Fruit fly (Drosophila melanogaster) whole organism, embryonic: Measurements from ENCODE around the gene CG4374.

Source experiments
- Adf1 ChIP-seq: fragments of 200-800 bp; sonication (Bioruptor generic); IDR thresholded peaks from 2 replicates; pipeline ENCODE4 v1.3.6; 2022; ENCODE audit warnings: missing biosample characterization, missing genetic modification characterization
- Atf-2 ChIP-seq: fragments of 200-800 bp; sonication (Bioruptor generic); optimal IDR thresholded peaks from 2 replicates; lab custom pipeline; 2016; ENCODE audit warnings: missing biosample characterization, missing genetic modification characterization
- CG1024 ChIP-seq: fragments of 200-800 bp; sonication (Bioruptor generic); IDR thresholded peaks from 2 replicates; pipeline ENCODE4 v1.3.6; 2022; ENCODE audit warnings: missing biosample characterization, missing genetic modification characterization
- CG10462 ChIP-seq: fragments of 200-800 bp; sonication (Bioruptor generic); optimal IDR thresholded peaks from 2 replicates; lab custom pipeline; 2016; ENCODE audit warnings: missing biosample characterization, missing genetic modification characterization
- CG13287 ChIP-seq: fragments of 200-800 bp; sonication (Bioruptor generic); IDR thresholded peaks from 2 replicates; pipeline ENCODE4 v1.3.6; 2022; ENCODE audit warnings: missing biosample characterization, missing genetic modification characterization; ENCODE audit not compliant: partially characterized antibody
- CG13894 ChIP-seq: fragments of 200-800 bp; sonication (Bioruptor generic); optimal IDR thresholded peaks from 3 replicates; lab custom pipeline; 2018; ENCODE audit warnings: missing biosample characterization, mild to moderate bottlenecking, missing genetic modification characterization, moderate library complexity
- CG15269 ChIP-seq: fragments of 200-800 bp; sonication (Bioruptor generic); optimal IDR thresholded peaks from 2 replicates; lab custom pipeline; 2018; ENCODE audit warnings: missing biosample characterization, mild to moderate bottlenecking, missing genetic modification characterization, moderate library complexity
- CG17385 ChIP-seq: fragments of 200-800 bp; sonication (Bioruptor generic); optimal IDR thresholded peaks from 3 replicates; lab custom pipeline; 2018; ENCODE audit warnings: missing biosample characterization, mild to moderate bottlenecking, missing genetic modification characterization
- CG32772 ChIP-seq: fragments of 200-800 bp; sonication (Bioruptor generic); IDR thresholded peaks from 2 replicates; pipeline ENCODE4 v1.3.6; 2022; ENCODE audit warnings: missing biosample characterization, missing genetic modification characterization
- CG33557 ChIP-seq: fragments of 200-800 bp; sonication (Bioruptor generic); optimal IDR thresholded peaks from 2 replicates; lab custom pipeline; 2019; ENCODE audit warnings: missing biosample characterization, mild to moderate bottlenecking, missing genetic modification characterization, moderate library complexity
- CG4360 ChIP-seq: fragments of 200-800 bp; sonication (Bioruptor generic); IDR thresholded peaks from 2 replicates; pipeline ENCODE4 v1.3.6; 2022; ENCODE audit warnings: missing biosample characterization, missing genetic modification characterization
- CG4404 ChIP-seq: fragments of 200-800 bp; sonication (Bioruptor generic); IDR thresholded peaks from 2 replicates; pipeline ENCODE4 v1.3.6; 2022; ENCODE audit warnings: missing biosample characterization, missing genetic modification characterization
- CG4730 ChIP-seq: fragments of 200-800 bp; sonication (Bioruptor generic); IDR thresholded peaks from 2 replicates; pipeline ENCODE4 v1.3.6; 2022; ENCODE audit warnings: missing biosample characterization, missing genetic modification characterization
- CG9817 ChIP-seq: fragments of 200-800 bp; sonication (Bioruptor generic); optimal IDR thresholded peaks from 2 replicates; lab custom pipeline; 2018; ENCODE audit warnings: missing biosample characterization, mild to moderate bottlenecking, missing genetic modification characterization, moderate library complexity
- CG9876 ChIP-seq: fragments of 200-800 bp; sonication (Bioruptor generic); optimal IDR thresholded peaks from 2 replicates; lab custom pipeline; 2016; ENCODE audit warnings: missing biosample characterization, missing genetic modification characterization
- Deaf1 ChIP-seq: fragments of 200-800 bp; optimal IDR thresholded peaks from 3 replicates; lab custom pipeline; 2019; ENCODE audit warnings: missing biosample characterization, mild to moderate bottlenecking, missing genetic modification characterization, moderate library complexity
- Dip3 ChIP-seq: fragments of 200-800 bp; sonication (Bioruptor generic); optimal IDR thresholded peaks from 3 replicates; lab custom pipeline; 2016; ENCODE audit warnings: missing biosample characterization, missing genetic modification characterization
- Dll ChIP-seq: fragments of 200-800 bp; sonication (Bioruptor generic); IDR thresholded peaks from 4 replicates; pipeline ENCODE4 v1.3.6; 2022; ENCODE audit warnings: missing biosample characterization, missing genetic modification characterization; ENCODE audit not compliant: partially characterized antibody
- Eip74EF ChIP-seq, 2 experiments: fragments of 200-800 bp in 1 of 2; fragments of >200 bp in 1 of 2; sonication (Bioruptor generic) in 1 of 2; optimal IDR thresholded peaks; 2 replicates each; lab custom pipeline; 2017 to 2019; ENCODE audit warnings: missing biosample characterization in 2 of 2, missing genetic modification characterization in 2 of 2, mild to moderate bottlenecking in 1 of 2, moderate library complexity in 1 of 2
- Hr78 ChIP-seq, 2 experiments: fragments of 200-800 bp in 1 of 2; fragments of >200 bp in 1 of 2; sonication (Bioruptor generic) in 1 of 2; optimal IDR thresholded peaks; 2 replicates each; lab custom pipeline; 2017 to 2019; ENCODE audit warnings: missing biosample characterization in 2 of 2, missing genetic modification characterization in 2 of 2, mild to moderate bottlenecking in 1 of 2, moderate library complexity in 1 of 2
- Jarid2 ChIP-seq: fragments of 200-800 bp; sonication (Bioruptor generic); optimal IDR thresholded peaks from 3 replicates; lab custom pipeline; 2017; ENCODE audit warnings: mild to moderate bottlenecking, missing biosample characterization, missing genetic modification reagents, missing genetic modification characterization
- MTF-1 ChIP-seq: fragments of 200-800 bp; sonication (Bioruptor generic); optimal IDR thresholded peaks from 2 replicates; lab custom pipeline; 2018; ENCODE audit warnings: missing biosample characterization, mild to moderate bottlenecking, missing genetic modification characterization, borderline replicate concordance
- Meics ChIP-seq: fragments of 200-800 bp; sonication (Bioruptor generic); optimal IDR thresholded peaks from 2 replicates; lab custom pipeline; 2017; ENCODE audit warnings: missing biosample characterization, mild to moderate bottlenecking, missing genetic modification characterization
- NC2α ChIP-seq: fragments of 200-800 bp; sonication (Bioruptor generic); optimal IDR thresholded peaks from 2 replicates; lab custom pipeline; 2016; ENCODE audit warnings: missing biosample characterization, missing genetic modification characterization
- Optix ChIP-seq: fragments of 200-800 bp; sonication (Bioruptor generic); IDR thresholded peaks from 3 replicates; pipeline ENCODE4 v1.3.6; 2022; ENCODE audit warnings: missing biosample characterization, missing genetic modification characterization
- Rfx ChIP-seq: fragments of 200-800 bp; sonication (Bioruptor generic); IDR thresholded peaks from 2 replicates; pipeline ENCODE4 v1.3.6; 2022; ENCODE audit warnings: missing biosample characterization, missing genetic modification characterization
- Sin3A ChIP-seq: fragments of >200 bp; optimal IDR thresholded peaks from 2 replicates; lab custom pipeline; 2018
- Xrp1 ChIP-seq: fragments of 200-800 bp; sonication (Bioruptor generic); IDR thresholded peaks from 2 replicates; pipeline ENCODE4 v1.3.6; 2022; ENCODE audit warnings: missing biosample characterization, missing genetic modification characterization
- abd-A ChIP-seq: fragments of 200-800 bp; sonication (Bioruptor generic); optimal IDR thresholded peaks from 3 replicates; lab custom pipeline; 2019; ENCODE audit warnings: missing biosample characterization, mild to moderate bottlenecking, missing genetic modification characterization, moderate library complexity
- bbx ChIP-seq: fragments of 200-800 bp; sonication (Bioruptor generic); IDR thresholded peaks from 2 replicates; pipeline ENCODE4 v1.3.6; 2022; ENCODE audit warnings: missing biosample characterization, missing genetic modification characterization; ENCODE audit not compliant: partially characterized antibody
- cato ChIP-seq: fragments of 200-800 bp; sonication (Bioruptor generic); optimal IDR thresholded peaks from 2 replicates; lab custom pipeline; 2016; ENCODE audit warnings: missing biosample characterization, missing genetic modification characterization, borderline replicate concordance
- chinmo ChIP-seq: fragments of 200-800 bp; sonication (Bioruptor generic); IDR thresholded peaks from 4 replicates; pipeline ENCODE4 v1.3.6; 2022; ENCODE audit warnings: missing biosample characterization, missing genetic modification characterization; ENCODE audit not compliant: partially characterized antibody
- dimm ChIP-seq: fragments of 200-800 bp; sonication (Bioruptor generic); IDR thresholded peaks from 2 replicates; pipeline ENCODE4 v1.3.6; 2022; ENCODE audit warnings: missing biosample characterization, missing genetic modification characterization
- dpn ChIP-seq, 2 experiments: fragments of 200-800 bp; sonication (Bioruptor generic); optimal IDR thresholded peaks; 3 replicates each; lab custom pipeline; 2016; ENCODE audit warnings: missing biosample characterization in 2 of 2, missing genetic modification characterization in 2 of 2
- ems ChIP-seq: fragments of 200-800 bp; sonication (Bioruptor generic); optimal IDR thresholded peaks from 3 replicates; lab custom pipeline; 2016; ENCODE audit warnings: missing biosample characterization, missing genetic modification characterization
- hkb ChIP-seq, 2 experiments: fragments of 200-800 bp in 1 of 2; fragments of >200 bp in 1 of 2; sonication (Bioruptor generic) in 1 of 2; IDR thresholded peaks in 1 of 2; optimal IDR thresholded peaks in 1 of 2; 2 replicates each; pipeline versions ENCODE4 v1.3.6 to Lab custom; 2017 to 2022; ENCODE audit warnings: missing biosample characterization in 1 of 2, missing genetic modification characterization in 1 of 2
- maf-S ChIP-seq: fragments of 200-800 bp; sonication (Bioruptor generic); optimal IDR thresholded peaks from 2 replicates; lab custom pipeline; 2016; ENCODE audit warnings: missing biosample characterization, missing genetic modification characterization
- nmo ChIP-seq: fragments of 200-800 bp; sonication (Bioruptor generic); optimal IDR thresholded peaks from 2 replicates; lab custom pipeline; 2018; ENCODE audit warnings: missing biosample characterization, mild to moderate bottlenecking, missing genetic modification characterization, moderate library complexity
- pita ChIP-seq: fragments of 200-800 bp; sonication (Bioruptor generic); optimal IDR thresholded peaks from 2 replicates; lab custom pipeline; 2017; ENCODE audit warnings: missing biosample characterization, mild to moderate bottlenecking, missing genetic modification characterization
- rib ChIP-seq: fragments of 200-800 bp; sonication (Bioruptor generic); IDR thresholded peaks from 2 replicates; pipeline ENCODE4 v1.3.6; 2022; ENCODE audit warnings: missing biosample characterization, missing genetic modification characterization
- sd ChIP-seq: fragments of 200-800 bp; sonication (Bioruptor generic); optimal IDR thresholded peaks from 3 replicates; lab custom pipeline; 2018; ENCODE audit warnings: missing biosample characterization, mild to moderate bottlenecking, missing genetic modification characterization, moderate library complexity
- sqz ChIP-seq: fragments of 200-800 bp; sonication (Bioruptor generic); optimal IDR thresholded peaks from 3 replicates; lab custom pipeline; 2018; ENCODE audit warnings: missing biosample characterization, mild to moderate bottlenecking, missing genetic modification characterization
- unpg ChIP-seq: fragments of 200-800 bp; sonication (Bioruptor generic); optimal IDR thresholded peaks from 3 replicates; lab custom pipeline; 2018; ENCODE audit warnings: missing biosample characterization, mild to moderate bottlenecking, missing genetic modification characterization, moderate library complexity
- vfl ChIP-seq: fragments of 200-800 bp; sonication (Bioruptor generic); optimal IDR thresholded peaks from 2 replicates; lab custom pipeline; 2016; ENCODE audit warnings: missing biosample characterization, missing genetic modification characterization
- vvl ChIP-seq: fragments of 200-800 bp; sonication (Bioruptor generic); IDR thresholded peaks from 2 replicates; pipeline ENCODE4 v1.3.6; 2022; ENCODE audit warnings: missing biosample characterization, missing genetic modification characterization
- zfh1 ChIP-seq: fragments of 200-800 bp; sonication (Bioruptor generic); IDR thresholded peaks from 3 replicates; pipeline ENCODE4 v1.3.6; 2022; ENCODE audit warnings: missing biosample characterization, missing genetic modification characterization
- zfh2 ChIP-seq: fragments of 200-800 bp; sonication (Bioruptor generic); optimal IDR thresholded peaks from 2 replicates; lab custom pipeline; 2016; ENCODE audit warnings: missing biosample characterization, missing genetic modification characterization

Gene CG4374

DNA sequence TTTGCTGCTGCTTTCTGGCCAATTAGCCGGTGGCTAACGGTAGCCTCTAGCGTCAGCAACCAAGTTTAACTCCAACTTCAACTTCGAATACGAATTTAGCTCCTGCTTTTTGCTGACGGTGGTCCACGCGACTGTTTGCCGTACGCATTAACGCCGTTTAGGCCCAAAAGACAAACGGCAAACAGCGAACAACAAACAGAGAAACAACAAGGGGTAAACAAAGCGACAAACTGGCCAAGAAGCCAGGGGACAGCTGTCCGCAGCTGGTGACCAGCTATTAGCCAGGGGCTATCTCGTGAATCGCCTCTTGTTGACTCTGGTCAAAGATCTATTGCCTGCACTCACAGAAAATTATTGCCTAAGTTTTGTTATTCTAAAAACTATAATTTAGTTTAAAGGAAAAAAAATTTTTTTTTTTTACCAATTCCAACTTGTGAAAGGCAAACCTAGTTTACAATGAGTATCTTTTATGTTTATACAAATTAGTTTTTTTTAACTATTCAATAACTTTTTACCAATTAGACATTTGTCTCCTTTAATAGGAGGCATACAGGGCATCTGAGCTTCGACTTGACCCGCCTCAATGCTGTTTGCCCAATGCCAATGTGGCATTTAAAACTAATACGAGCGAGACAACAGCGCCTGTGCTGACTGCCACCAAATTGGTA, 26.7 kb downstream of the CG4374 start (continued):
- no peak for TF ChIP-seq Atf-2 (GFP tag; lab: Kevin White, UChicago)
- peak; percentile 27 for TF ChIP-seq NC2α
- TF ChIP-seq Rfx (GFP tag; lab: Robert Waterston, UW), result peak; percentile 44; the same call in 1 of the 2 replicates
- no peak for TF ChIP-seq bbx (GFP tag; lab: Robert Waterston, UW)
- 0 out of 2 replicates have a peak, but pooled peaks have one; percentile 13 for TF ChIP-seq vvl (GFP tag; lab: Robert Waterston, UW)
- TF ChIP-seq Xrp1, result peak; percentile 56
- no peak for TF ChIP-seq Sin3A
- TF ChIP-seq nmo, result peak; percentile 23

DNA sequence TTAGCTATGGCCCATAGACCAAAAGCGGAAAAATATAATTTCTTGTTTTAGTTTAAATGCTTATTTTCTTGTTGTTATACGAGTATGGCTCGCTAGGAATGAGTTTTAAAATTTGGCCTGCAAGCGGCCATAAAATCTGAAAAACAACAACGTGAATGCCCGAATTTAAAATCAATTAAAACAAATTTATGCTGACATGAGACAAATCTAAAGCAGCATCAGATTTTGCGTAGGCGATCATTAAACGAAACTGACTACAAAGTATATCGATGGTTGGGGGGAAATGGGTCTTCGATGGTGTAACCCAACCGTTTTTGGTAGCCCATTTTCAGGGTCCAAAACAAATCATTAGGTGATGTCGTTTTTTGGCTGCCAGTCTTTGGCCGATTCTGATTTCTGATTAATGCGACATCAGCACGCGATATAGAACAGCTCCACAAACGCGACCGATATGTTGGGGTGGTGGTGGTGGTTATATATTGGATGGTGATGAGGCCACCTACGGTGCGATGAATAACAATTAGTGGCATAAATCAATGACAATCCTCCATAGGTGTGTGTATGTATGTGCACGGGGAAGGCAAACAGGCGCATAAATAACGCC, 33.8 kb downstream of the CG4374 start:
- TF ChIP-seq CG17385 (GFP tag; lab: Kevin White, UChicago), result no peak
- TF ChIP-seq MTF-1 (GFP tag; lab: Kevin White, UChicago), result no peak
- no peak for TF ChIP-seq CG4360
- no peak for TF ChIP-seq rib (GFP tag; lab: Robert Waterston, UW)
- TF ChIP-seq zfh1 (GFP tag; lab: Robert Waterston, UW), result no peak
- TF ChIP-seq maf-S (GFP tag; lab: Kevin White, UChicago), result no peak
- no peak for TF ChIP-seq CG10462 (GFP tag; lab: Kevin White, UChicago)
- TF ChIP-seq CG4404, result no peak
- TF ChIP-seq CG13894 (tag; lab: Kevin White, UChicago), result peak; percentile 69
- TF ChIP-seq hkb (optimal IDR thresholded peaks at IDR 0.05; lab: Kevin White, UChicago), result no peak
- no peak for TF ChIP-seq hkb (GFP tag; IDR thresholded peaks at IDR 0.05; lab: Robert Waterston, UW)
- TF ChIP-seq dimm (GFP tag; lab: Robert Waterston, UW), result no peak
- TF ChIP-seq cato (GFP tag; lab: Kevin White, UChicago), result no peak
- peak; percentile 27 for TF ChIP-seq vvl (GFP tag; lab: Robert Waterston, UW)
- peak; percentile 25 for TF ChIP-seq sd
- TF ChIP-seq CG15269, result peak; percentile 88
- TF ChIP-seq Dip3 (GFP tag; lab: Kevin White, UChicago), result no peak
- no peak for TF ChIP-seq dpn (GFP tag; optimal IDR thresholded peaks at IDR 0.05; lab: Kevin White, UChicago)
- TF ChIP-seq Dll, result no peak
- TF ChIP-seq CG32772, result no peak
- no peak for TF ChIP-seq pita (GFP tag; lab: Kevin White, UChicago)
- no peak for TF ChIP-seq zfh2
- TF ChIP-seq ems, result no peak
- no peak for TF ChIP-seq CG33557 (GFP tag; lab: Kevin White, UChicago)
- no peak for TF ChIP-seq CG4730 (GFP tag; lab: Robert Waterston, UW)
- no peak for TF ChIP-seq unpg
- TF ChIP-seq Optix (GFP tag; lab: Robert Waterston, UW), result no peak
- peak; percentile 75 for TF ChIP-seq abd-A
- TF ChIP-seq CG9876 (GFP tag; lab: Kevin White, UChicago), result no peak
- TF ChIP-seq CG1024, result no peak
- no peak for TF ChIP-seq CG9817 (tag; lab: Kevin White, UChicago)
- 0 out of 4 replicates have a peak, but pooled peaks have one; percentile 55 for TF ChIP-seq chinmo (GFP tag; lab: Robert Waterston, UW)

- TF ChIP-seq Hr78 (GFP tag; optimal IDR thresholded peaks at IDR 0.05; lab: Kevin White, UChicago) (no peak), CG13287 (0 out of 2 replicates have a peak, but pooled peaks have one; percentile 14), Eip74EF (GFP tag; optimal IDR thresholded peaks at IDR 0.05; lab: Kevin White, UChicago) (peak in 1 of 2 experiments; percentile 21), Deaf1 (tag; lab: Kevin White, UChicago) (peak; percentile 8), sqz (GFP tag; lab: Kevin White, UChicago) (peak; percentile 16), chinmo (GFP tag; lab: Robert Waterston, UW) (peak; percentile 76; the same call in 1 of the 4 replicates), vfl (GFP tag; lab: Kevin White, UChicago) (no peak), Jarid2 (GFP tag; lab: Kevin White, UChicago) (peak; percentile 39), Meics (GFP tag; lab: Kevin White, UChicago) (no peak), Adf1 (GFP tag; lab: Robert Waterston, UW) (peak; percentile 75)
Measured at dm6 chr3R:23431355-23431754, 40.7 kb downstream of the CG4374 start.
